Worm (Caenorhabditis elegans) whole organism, late embryonic: ENCODE results near the gene scl-7.

Experiments used
- C08G9.2 ChIP-seq: sonication (generic microtip); optimal IDR thresholded peaks from 2 replicates; lab custom pipeline; 2016; ENCODE audit warnings: mild to moderate bottlenecking, missing genetic modification characterization, moderate library complexity, missing compliant biosample characterization
- K02D7.2 ChIP-seq: sonication (generic microtip); optimal IDR thresholded peaks from 2 replicates; lab custom pipeline; 2017; ENCODE audit warnings: mild to moderate bottlenecking, missing genetic modification characterization, missing compliant biosample characterization
- ahr-1 ChIP-seq: sonication (generic microtip); optimal IDR thresholded peaks from 2 replicates; lab custom pipeline; 2016; ENCODE audit warnings: missing genetic modification characterization, missing compliant biosample characterization
- ama-1 ChIP-seq: fragments of 150-350 bp; optimal IDR thresholded peaks from 2 replicates; lab custom pipeline; 2014
- ceh-18 ChIP-seq: sonication (generic microtip); optimal IDR thresholded peaks from 2 replicates; lab custom pipeline; 2016; ENCODE audit warnings: missing genetic modification characterization, missing compliant biosample characterization
- ceh-2 ChIP-seq: sonication (generic microtip); optimal IDR thresholded peaks from 2 replicates; lab custom pipeline; 2016; ENCODE audit warnings: missing genotype, missing genetic modification characterization, missing compliant biosample characterization
- ceh-30 ChIP-seq: fragments of 150-350 bp; optimal IDR thresholded peaks from 2 replicates; lab custom pipeline; 2014; ENCODE audit warnings: missing biosample characterization, missing genetic modification characterization
- ceh-45 ChIP-seq: fragments of 200-800 bp; sonication (Bioruptor generic); IDR thresholded peaks from 2 replicates; pipeline ENCODE4 v1.3.6; 2022; ENCODE audit warnings: missing genetic modification reagents, missing genetic modification characterization, missing compliant biosample characterization
- ceh-6 ChIP-seq: fragments of 200-800 bp; sonication (Bioruptor generic); optimal IDR thresholded peaks from 2 replicates; lab custom pipeline; 2018; ENCODE audit warnings: mild to moderate bottlenecking, missing genetic modification characterization, missing compliant biosample characterization
- dve-1 ChIP-seq: sonication (generic microtip); optimal IDR thresholded peaks from 2 replicates; lab custom pipeline; 2017; ENCODE audit warnings: antibody characterized with exemption, mild to moderate bottlenecking, missing genetic modification characterization, missing compliant biosample characterization
- elt-4 ChIP-seq: sonication (generic microtip); optimal IDR thresholded peaks from 2 replicates; lab custom pipeline; 2016; ENCODE audit warnings: missing genetic modification characterization, missing compliant biosample characterization
- ets-4 ChIP-seq: sonication (generic microtip); optimal IDR thresholded peaks from 2 replicates; lab custom pipeline; 2016; ENCODE audit warnings: missing genetic modification characterization, missing compliant biosample characterization
- eyg-1 ChIP-seq: sonication (generic microtip); optimal IDR thresholded peaks from 2 replicates; lab custom pipeline; 2016; ENCODE audit warnings: missing genotype, missing genetic modification characterization, missing compliant biosample characterization
- gmeb-2 ChIP-seq: sonication (generic microtip); optimal IDR thresholded peaks from 2 replicates; lab custom pipeline; 2016; ENCODE audit warnings: missing genetic modification characterization, inconsistent platforms, missing compliant biosample characterization
- hlh-13 ChIP-seq: fragments of 200-800 bp; sonication (Bioruptor generic); optimal IDR thresholded peaks from 2 replicates; lab custom pipeline; 2018; ENCODE audit warnings: mild to moderate bottlenecking, missing genetic modification characterization, missing compliant biosample characterization
- hlh-8 ChIP-seq: sonication (generic microtip); optimal IDR thresholded peaks from 2 replicates; lab custom pipeline; 2016; ENCODE audit warnings: missing genotype, missing genetic modification characterization, missing compliant biosample characterization
- mec-3 ChIP-seq: sonication (generic microtip); optimal IDR thresholded peaks from 2 replicates; lab custom pipeline; 2016; ENCODE audit warnings: borderline replicate concordance, missing genetic modification characterization, missing compliant biosample characterization
- nfya-1 ChIP-seq: sonication (generic microtip); optimal IDR thresholded peaks from 2 replicates; lab custom pipeline; 2017; ENCODE audit warnings: missing genetic modification characterization, mild to moderate bottlenecking, missing compliant biosample characterization, antibody characterized with exemption, moderate library complexity
- nhr-11 ChIP-seq: fragments of 150-350 bp; optimal IDR thresholded peaks from 2 replicates; lab custom pipeline; 2014; ENCODE audit warnings: missing biosample characterization, missing genetic modification characterization
- npax-4 ChIP-seq: sonication (generic microtip); optimal IDR thresholded peaks from 2 replicates; lab custom pipeline; 2016; ENCODE audit warnings: missing genetic modification characterization, missing compliant biosample characterization
- pat-9 ChIP-seq: fragments of 200-800 bp; sonication (Bioruptor generic); optimal IDR thresholded peaks from 2 replicates; lab custom pipeline; 2018; ENCODE audit warnings: mild to moderate bottlenecking, missing genetic modification characterization, moderate library complexity, missing compliant biosample characterization
- pha-4 ChIP-seq: fragments of 150-350 bp; optimal IDR thresholded peaks from 2 replicates; lab custom pipeline; 2018; ENCODE audit warnings: missing biosample characterization, missing genetic modification reagents, missing genetic modification characterization
- pqm-1 ChIP-seq: sonication (generic microtip); optimal IDR thresholded peaks from 2 replicates; lab custom pipeline; 2016; ENCODE audit warnings: missing genetic modification characterization, missing compliant biosample characterization
- ref-2 ChIP-seq: sonication (generic microtip); optimal IDR thresholded peaks from 2 replicates; lab custom pipeline; 2016; ENCODE audit warnings: missing genetic modification characterization, missing compliant biosample characterization
- sox-4 ChIP-seq: sonication (generic microtip); optimal IDR thresholded peaks from 2 replicates; lab custom pipeline; 2017; ENCODE audit warnings: mild to moderate bottlenecking, missing genetic modification characterization, inconsistent platforms, missing compliant biosample characterization
- syd-9 ChIP-seq: sonication (generic microtip); optimal IDR thresholded peaks from 2 replicates; lab custom pipeline; 2016; ENCODE audit warnings: mild to moderate bottlenecking, missing genetic modification characterization, moderate library complexity, missing compliant biosample characterization
- ttx-3 ChIP-seq: sonication (generic microtip); optimal IDR thresholded peaks from 2 replicates; lab custom pipeline; 2016; ENCODE audit warnings: missing genetic modification reagents, missing genetic modification characterization, missing compliant biosample characterization
- unc-3 ChIP-seq, 2 experiments: fragments of 200-800 bp in 1 of 2; sonication (Bioruptor generic) in 1 of 2; sonication (generic microtip) in 1 of 2; conservative IDR thresholded peaks in 1 of 2; optimal IDR thresholded peaks in 1 of 2; 2 replicates each; pipeline versions ENCODE4 v1.3.6 to Lab custom; 2016 to 2022; ENCODE audit warnings: missing compliant biosample characterization in 2 of 2, missing genetic modification characterization in 2 of 2, missing genetic modification reagents in 1 of 2
- unc-42 ChIP-seq: sonication (generic microtip); optimal IDR thresholded peaks from 2 replicates; lab custom pipeline; 2016; ENCODE audit warnings: missing genotype, missing genetic modification characterization, missing compliant biosample characterization
- unc-55 ChIP-seq: sonication (generic microtip); optimal IDR thresholded peaks from 2 replicates; lab custom pipeline; 2017; ENCODE audit warnings: missing biosample characterization, missing genetic modification reagents, missing genetic modification characterization
- ztf-16 ChIP-seq: sonication (generic microtip); optimal IDR thresholded peaks from 2 replicates; lab custom pipeline; 2017; ENCODE audit warnings: missing genetic modification characterization, missing compliant biosample characterization

scl-7 gene

ce11 chrIV:13079119-13079518 lies 8.9 kb downstream of the scl-7 start, which contains the start of gene C39E9.8:
Gene C39E9.8, plus strand, starts transcription at chrIV:13079446.
- TF ChIP-seq ztf-16 (tag; lab: Kevin White, UChicago) (no peak), gmeb-2 (tag; lab: Kevin White, UChicago) (no peak), ceh-6 (no peak), sox-4 (tag; lab: Kevin White, UChicago) (no peak), unc-3 (GFP tag; conservative IDR thresholded peaks at IDR 0.05; lab: Robert Waterston, UW) (no peak), unc-3 (tag; optimal IDR thresholded peaks at IDR 0.05; lab: Kevin White, UChicago) (no peak), pat-9 (tag; lab: Kevin White, UChicago) (no peak)

ce11 chrIV:13080185-13080584 lies 9.9 kb downstream of the scl-7 start:
- TF ChIP-seq ama-1 (lab: Kevin White, UChicago), result no peak
- TF ChIP-seq pha-4 (tag; lab: Kevin White, UChicago), result no peak
- TF ChIP-seq gmeb-2 (tag; lab: Kevin White, UChicago), result no peak
- TF ChIP-seq unc-55 (GFP tag; lab: Kevin White, UChicago), result no peak
- TF ChIP-seq mec-3, result no peak
- no peak for TF ChIP-seq nfya-1 (tag; lab: Kevin White, UChicago)
- TF ChIP-seq eyg-1 (tag; lab: Kevin White, UChicago), result no peak

- TF ChIP-seq sox-4 (tag; lab: Kevin White, UChicago) (no peak), pha-4 (tag; lab: Kevin White, UChicago) (no peak), nhr-11 (tag; lab: Kevin White, UChicago) (no peak), ttx-3 (tag; lab: Kevin White, UChicago) (no peak), npax-4 (tag; lab: Kevin White, UChicago) (no peak), pqm-1 (no peak), nfya-1 (tag; lab: Kevin White, UChicago) (no peak), syd-9 (tag; lab: Kevin White, UChicago) (no peak), C08G9.2 (tag; lab: Kevin White, UChicago) (no peak), unc-3 (GFP tag; conservative IDR thresholded peaks at IDR 0.05; lab: Robert Waterston, UW) (no peak), unc-3 (tag; optimal IDR thresholded peaks at IDR 0.05; lab: Kevin White, UChicago) (no peak), dve-1 (tag; lab: Kevin White, UChicago) (no peak), unc-55 (GFP tag; lab: Kevin White, UChicago) (no peak), hlh-8 (tag; lab: Kevin White, UChicago) (no peak), unc-42 (tag; lab: Kevin White, UChicago) (no peak)
- TF ChIP-seq, all 69 proteins: peak for 0
These were observed 10.6 kb downstream of the scl-7 start for ce11 chrIV:13080861-13081260.

ce11 chrIV:13082106-13082505 lies 11.9 kb downstream of the scl-7 start:
- TF ChIP-seq ahr-1 (tag; lab: Kevin White, UChicago), result no peak
- no peak for TF ChIP-seq ets-4 (tag; lab: Kevin White, UChicago)
- no peak for TF ChIP-seq sox-4 (tag; lab: Kevin White, UChicago)
- no peak for TF ChIP-seq ceh-18
- TF ChIP-seq ztf-16 (tag; lab: Kevin White, UChicago), result no peak
- TF ChIP-seq ref-2 (tag; lab: Kevin White, UChicago), result no peak
- TF ChIP-seq hlh-13 (GFP tag; lab: Kevin White, UChicago), result no peak
- TF ChIP-seq nhr-11 (tag; lab: Kevin White, UChicago), result no peak
- no peak for TF ChIP-seq ceh-45
- no peak for TF ChIP-seq ceh-6
- no peak for TF ChIP-seq elt-4 (tag; lab: Kevin White, UChicago)
- no peak for TF ChIP-seq K02D7.2 (tag; lab: Kevin White, UChicago)
- no peak for TF ChIP-seq ceh-30
- TF ChIP-seq eyg-1 (tag; lab: Kevin White, UChicago), result no peak
- TF ChIP-seq ceh-2 (tag; lab: Kevin White, UChicago), result no peak
- TF ChIP-seq pat-9 (tag; lab: Kevin White, UChicago), result no peak
- TF ChIP-seq syd-9 (tag; lab: Kevin White, UChicago), result no peak
- no peak for TF ChIP-seq unc-3 (GFP tag; conservative IDR thresholded peaks at IDR 0.05; lab: Robert Waterston, UW)
- no peak for TF ChIP-seq unc-3 (tag; optimal IDR thresholded peaks at IDR 0.05; lab: Kevin White, UChicago)
